Worm (Caenorhabditis elegans): ENCODE results near the gene dhs-26.

ce11 chrX:3401701-3402100, 39.4 kb upstream of the dhs-26 start, which contains the start of gene C04F6.9:
- TF ChIP-seq zag-1 (tag; optimal IDR thresholded peaks at IDR 0.05) (no peak), lin-39 (tag; optimal IDR thresholded peaks at IDR 0.05) (no peak), mdl-1 (tag; optimal IDR thresholded peaks at IDR 0.05) (no peak), F37D6.2 (tag; optimal IDR thresholded peaks at IDR 0.05) (no peak), nhr-10 (tag; optimal IDR thresholded peaks at IDR 0.05) (no peak), snpc-4 (tag; optimal IDR thresholded peaks at IDR 0.05) (no peak), ztf-7 (tag; optimal IDR thresholded peaks at IDR 0.05) (no peak), ceh-20 (GFP tag; IDR thresholded peaks at IDR 0.05) (no peak), ceh-82 (tag; optimal IDR thresholded peaks at IDR 0.05) (no peak), php-3 (GFP tag; IDR thresholded peaks at IDR 0.05) (no peak), lsy-2 (tag; optimal IDR thresholded peaks at IDR 0.05) (no peak), R02D3.7 (tag; optimal IDR thresholded peaks at IDR 0.05) (no peak)

Measured in whole organism, L4 larva.